Worm (Caenorhabditis elegans) whole organism, late embryonic: ENCODE measurements around the gene F09E5.8.

ENCODE experiments used
- C38D4.7 ChIP-seq: fragments of 200-800 bp; sonication (Bioruptor generic); optimal IDR thresholded peaks from 2 replicates; lab custom pipeline; 2018; ENCODE audit warnings: mild to moderate bottlenecking, missing genetic modification characterization, moderate library complexity, missing compliant biosample characterization
- T23F11.4 ChIP-seq: fragments of 200-800 bp; sonication (Bioruptor generic); optimal IDR thresholded peaks from 2 replicates; lab custom pipeline; 2018; ENCODE audit warnings: mild to moderate bottlenecking, missing genetic modification characterization, missing compliant biosample characterization
- ama-1 ChIP-seq: fragments of 150-350 bp; optimal IDR thresholded peaks from 2 replicates; lab custom pipeline; 2014
- ceh-18 ChIP-seq: sonication (generic microtip); optimal IDR thresholded peaks from 2 replicates; lab custom pipeline; 2016; ENCODE audit warnings: missing genetic modification characterization, missing compliant biosample characterization
- ceh-19 ChIP-seq: fragments of 200-800 bp; sonication (Bioruptor generic); optimal IDR thresholded peaks from 2 replicates; lab custom pipeline; 2018; ENCODE audit warnings: mild to moderate bottlenecking, missing genetic modification characterization, missing compliant biosample characterization
- ceh-22 ChIP-seq: sonication (generic microtip); optimal IDR thresholded peaks from 2 replicates; lab custom pipeline; 2017; ENCODE audit warnings: missing biosample characterization, missing genetic modification characterization
- ceh-31 ChIP-seq: sonication (generic microtip); optimal IDR thresholded peaks from 2 replicates; lab custom pipeline; 2016; ENCODE audit warnings: missing genetic modification characterization, missing compliant biosample characterization
- ceh-34 ChIP-seq: sonication (generic microtip); optimal IDR thresholded peaks from 2 replicates; lab custom pipeline; 2016; ENCODE audit warnings: mild to moderate bottlenecking, missing genetic modification characterization, missing compliant biosample characterization
- ceh-9 ChIP-seq: sonication (generic microtip); optimal IDR thresholded peaks from 2 replicates; lab custom pipeline; 2016; ENCODE audit warnings: mild to moderate bottlenecking, missing genetic modification characterization, inconsistent platforms, missing compliant biosample characterization
- che-1 ChIP-seq: sonication (generic microtip); optimal IDR thresholded peaks from 2 replicates; lab custom pipeline; 2016; ENCODE audit warnings: mild to moderate bottlenecking, missing genetic modification characterization, missing compliant biosample characterization
- elt-2 ChIP-seq: sonication (generic microtip); optimal IDR thresholded peaks from 2 replicates; lab custom pipeline; 2016; ENCODE audit warnings: missing genetic modification reagents, missing genetic modification characterization, missing compliant biosample characterization
- elt-4 ChIP-seq: sonication (generic microtip); optimal IDR thresholded peaks from 2 replicates; lab custom pipeline; 2016; ENCODE audit warnings: missing genetic modification characterization, missing compliant biosample characterization
- fkh-10 ChIP-seq: fragments of 150-350 bp; optimal IDR thresholded peaks from 2 replicates; lab custom pipeline; 2014; ENCODE audit warnings: missing biosample characterization, missing genetic modification reagents, missing genetic modification characterization
- gmeb-2 ChIP-seq: sonication (generic microtip); optimal IDR thresholded peaks from 2 replicates; lab custom pipeline; 2016; ENCODE audit warnings: missing genetic modification characterization, inconsistent platforms, missing compliant biosample characterization
- hlh-13 ChIP-seq: fragments of 200-800 bp; sonication (Bioruptor generic); optimal IDR thresholded peaks from 2 replicates; lab custom pipeline; 2018; ENCODE audit warnings: mild to moderate bottlenecking, missing genetic modification characterization, missing compliant biosample characterization
- hlh-15 ChIP-seq: sonication (generic microtip); optimal IDR thresholded peaks from 2 replicates; lab custom pipeline; 2016; ENCODE audit warnings: missing genetic modification characterization, missing compliant biosample characterization
- hlh-8 ChIP-seq: sonication (generic microtip); optimal IDR thresholded peaks from 2 replicates; lab custom pipeline; 2016; ENCODE audit warnings: missing genotype, missing genetic modification characterization, missing compliant biosample characterization
- mec-3 ChIP-seq: sonication (generic microtip); optimal IDR thresholded peaks from 2 replicates; lab custom pipeline; 2016; ENCODE audit warnings: borderline replicate concordance, missing genetic modification characterization, missing compliant biosample characterization
- nfya-1 ChIP-seq: sonication (generic microtip); optimal IDR thresholded peaks from 2 replicates; lab custom pipeline; 2017; ENCODE audit warnings: missing genetic modification characterization, mild to moderate bottlenecking, missing compliant biosample characterization, antibody characterized with exemption, moderate library complexity
- npax-4 ChIP-seq: sonication (generic microtip); optimal IDR thresholded peaks from 2 replicates; lab custom pipeline; 2016; ENCODE audit warnings: missing genetic modification characterization, missing compliant biosample characterization
- pqm-1 ChIP-seq: sonication (generic microtip); optimal IDR thresholded peaks from 2 replicates; lab custom pipeline; 2016; ENCODE audit warnings: missing genetic modification characterization, missing compliant biosample characterization
- ref-2 ChIP-seq: sonication (generic microtip); optimal IDR thresholded peaks from 2 replicates; lab custom pipeline; 2016; ENCODE audit warnings: missing genetic modification characterization, missing compliant biosample characterization
- sdc-2 ChIP-seq: sonication (generic microtip); optimal IDR thresholded peaks from 2 replicates; lab custom pipeline; 2016; ENCODE audit warnings: missing genotype, missing genetic modification characterization, missing compliant biosample characterization
- sox-2 ChIP-seq: fragments of 200-800 bp; sonication (Bioruptor generic); IDR thresholded peaks from 2 replicates; pipeline ENCODE4 v1.3.6; 2022; ENCODE audit warnings: missing genetic modification reagents, missing genetic modification characterization, missing compliant biosample characterization
- sox-4 ChIP-seq: sonication (generic microtip); optimal IDR thresholded peaks from 2 replicates; lab custom pipeline; 2017; ENCODE audit warnings: mild to moderate bottlenecking, missing genetic modification characterization, inconsistent platforms, missing compliant biosample characterization
- tbx-2 ChIP-seq: sonication (generic microtip); optimal IDR thresholded peaks from 2 replicates; lab custom pipeline; 2016; ENCODE audit warnings: missing genetic modification characterization, missing compliant biosample characterization
- tbx-7 ChIP-seq: sonication (generic microtip); optimal IDR thresholded peaks from 2 replicates; lab custom pipeline; 2016; ENCODE audit warnings: missing genotype, missing genetic modification characterization, missing compliant biosample characterization
- ttx-3 ChIP-seq: sonication (generic microtip); optimal IDR thresholded peaks from 2 replicates; lab custom pipeline; 2016; ENCODE audit warnings: missing genetic modification reagents, missing genetic modification characterization, missing compliant biosample characterization
- unc-42 ChIP-seq: sonication (generic microtip); optimal IDR thresholded peaks from 2 replicates; lab custom pipeline; 2016; ENCODE audit warnings: missing genotype, missing genetic modification characterization, missing compliant biosample characterization
- unc-55 ChIP-seq: sonication (generic microtip); optimal IDR thresholded peaks from 2 replicates; lab custom pipeline; 2017; ENCODE audit warnings: missing biosample characterization, missing genetic modification reagents, missing genetic modification characterization

The F09E5.8 gene

DNA sequence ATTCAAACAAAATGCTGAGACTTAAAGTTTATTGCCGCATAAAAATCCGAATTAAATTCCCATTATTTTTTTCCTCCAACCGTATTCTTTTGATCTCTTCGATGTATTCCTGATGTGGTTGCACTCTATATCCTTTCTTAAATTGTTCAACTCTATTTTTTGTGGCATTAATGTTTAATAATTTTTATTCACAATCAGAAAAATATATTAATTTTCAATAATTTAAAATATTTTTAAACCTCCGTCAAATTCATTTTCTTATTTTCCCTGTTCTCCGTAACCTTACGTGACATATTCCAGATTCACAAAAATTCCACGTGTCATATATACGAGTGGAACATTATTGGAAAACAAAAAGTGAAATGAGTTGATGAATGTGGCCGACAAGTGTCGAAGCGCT, 38.7 kb upstream of the F09E5.8 start, which contains the start of gene gcy-12:
Gene gcy-12, plus strand, starts transcription at position 301 of the 400 bp plus-strand sequence.
- no peak for TF ChIP-seq ceh-18
- TF ChIP-seq unc-55 (GFP tag; lab: Kevin White, UChicago) = no peak
- no peak for TF ChIP-seq sox-2 (GFP tag; lab: Robert Waterston, UW)
- TF ChIP-seq C38D4.7 (GFP tag; lab: Kevin White, UChicago) = no peak
- TF ChIP-seq elt-2 (tag; lab: Kevin White, UChicago) = no peak
- TF ChIP-seq ceh-19 (GFP tag; lab: Kevin White, UChicago) = no peak
- no peak for TF ChIP-seq elt-4 (tag; lab: Kevin White, UChicago)
- no peak for TF ChIP-seq fkh-10 (GFP tag; lab: Kevin White, UChicago)
- no peak for TF ChIP-seq npax-4 (tag; lab: Kevin White, UChicago)
- no peak for TF ChIP-seq ceh-9 (tag; lab: Kevin White, UChicago)
- no peak for TF ChIP-seq ceh-34 (tag; lab: Kevin White, UChicago)
- TF ChIP-seq hlh-8 = no peak
- no peak for TF ChIP-seq che-1

ce11 chrII:5320205-5320951, 30.1 kb upstream of the F09E5.8 start:
- TF ChIP-seq sdc-2 (tag; lab: Kevin White, UChicago) = no peak
- no peak for TF ChIP-seq hlh-8
- TF ChIP-seq ttx-3 (tag; lab: Kevin White, UChicago) = no peak
- no peak for TF ChIP-seq hlh-13 (GFP tag; lab: Kevin White, UChicago)
- TF ChIP-seq nfya-1 (tag; lab: Kevin White, UChicago) = peak; percentile 4
- no peak for TF ChIP-seq gmeb-2 (tag; lab: Kevin White, UChicago)

- TF ChIP-seq ttx-3 (tag; lab: Kevin White, UChicago) (no peak), tbx-7 (tag; lab: Kevin White, UChicago) (no peak), ceh-31 (tag; lab: Kevin White, UChicago) (peak; percentile 45), elt-2 (tag; lab: Kevin White, UChicago) (no peak), ref-2 (tag; lab: Kevin White, UChicago) (peak; percentile 21), T23F11.4 (GFP tag; lab: Kevin White, UChicago) (no peak), hlh-15 (tag; lab: Kevin White, UChicago) (no peak), ceh-19 (GFP tag; lab: Kevin White, UChicago) (no peak), nfya-1 (tag; lab: Kevin White, UChicago) (peak; percentile 28), tbx-2 (tag; lab: Kevin White, UChicago) (peak; percentile 22), sdc-2 (tag; lab: Kevin White, UChicago) (no peak)
Measured at ce11 chrII:5321718-5322286, 28.7 kb upstream of the F09E5.8 start.

DNA sequence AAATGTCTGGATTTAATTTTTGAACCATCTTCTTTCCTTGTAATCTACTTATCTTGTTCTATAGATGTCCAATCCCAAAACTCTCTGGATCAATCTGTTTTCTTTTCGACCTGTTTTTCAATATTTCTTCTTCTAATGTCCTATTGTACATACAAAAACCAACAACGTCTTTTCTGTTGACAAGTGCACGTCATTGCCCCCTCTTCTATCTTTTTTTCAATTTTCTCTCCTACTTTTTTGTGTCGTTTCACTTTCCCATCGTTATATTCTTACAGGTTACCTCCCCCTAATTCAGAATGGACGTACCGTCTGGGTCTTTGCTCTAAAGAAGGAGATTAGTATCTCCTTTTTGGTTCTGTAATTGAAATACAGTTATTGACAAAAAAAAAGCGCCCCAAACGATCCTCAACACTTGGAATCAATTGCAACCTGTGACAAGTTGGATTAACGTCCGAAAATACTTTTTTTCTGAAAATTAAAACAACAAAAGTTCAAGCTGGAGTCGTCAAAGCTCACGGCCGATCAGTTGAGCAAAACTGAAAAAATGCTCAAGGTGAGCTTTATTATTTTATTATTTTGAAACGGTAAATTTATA, 27.6 kb upstream of the F09E5.8 start, which contains the start of gene vhp-1:
Gene vhp-1, plus strand, starts transcription at position 545 of the 595 bp plus-strand sequence.
- no peak for TF ChIP-seq mec-3
- TF ChIP-seq ama-1 (lab: Kevin White, UChicago) = no peak

DNA sequence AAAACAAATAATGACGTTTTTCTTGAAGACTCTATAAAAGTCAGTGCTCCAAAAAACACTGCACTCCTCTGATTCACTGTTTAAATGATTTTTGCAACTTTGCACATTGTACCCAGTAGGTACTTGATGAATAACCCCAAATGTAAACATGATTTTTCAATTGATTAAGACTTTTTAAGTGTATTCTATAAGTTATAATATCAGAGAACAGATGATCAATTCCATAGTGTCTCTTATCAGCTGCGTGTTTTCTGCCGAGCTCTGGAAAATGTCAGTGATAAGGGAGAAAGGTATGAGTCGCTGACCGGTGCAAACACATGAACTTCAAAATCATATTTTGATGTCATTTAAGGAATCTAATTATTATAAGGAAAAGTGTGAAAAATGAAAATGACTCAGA, 26.7 kb upstream of the F09E5.8 start:
- TF ChIP-seq sox-4 = no peak
- no peak for TF ChIP-seq unc-42 (tag; lab: Kevin White, UChicago)
- TF ChIP-seq nfya-1 (tag; lab: Kevin White, UChicago) = no peak
- TF ChIP-seq pqm-1 (tag; lab: Kevin White, UChicago) = peak; percentile 67
- no peak for TF ChIP-seq ceh-22 (tag; lab: Kevin White, UChicago)
- peak; percentile 99 for TF ChIP-seq elt-2 (tag; lab: Kevin White, UChicago)
